Worm (Caenorhabditis elegans): ENCODE data around the gene ugt-67.

The ugt-67 gene

DNA sequence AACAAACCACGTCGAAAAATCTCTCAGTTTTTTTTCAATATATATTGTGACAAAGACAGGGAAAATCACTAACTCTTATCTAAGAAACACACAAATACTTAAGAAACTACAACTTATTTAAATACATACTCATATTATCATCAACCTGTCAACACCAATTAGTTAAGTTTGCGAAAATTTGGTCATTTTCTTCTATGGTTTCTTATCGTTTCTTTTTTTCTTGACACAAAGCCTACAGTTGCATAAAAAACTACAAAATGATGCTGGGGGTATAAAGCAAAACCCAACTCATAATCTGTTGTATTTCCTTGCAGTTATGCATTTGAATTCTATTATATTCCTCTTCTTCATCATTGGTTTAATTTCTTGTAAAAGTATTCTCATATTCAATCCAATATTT lies at the start of gene ugt-67:
Gene ugt-67, plus strand, starts transcription at position 301 of the 400 bp plus-strand sequence.
- no peak for TF ChIP-seq him-1 (tag; optimal IDR thresholded peaks at IDR 0.05)
- no peak for TF ChIP-seq W03F9.2 (tag; optimal IDR thresholded peaks at IDR 0.05)
- no peak for TF ChIP-seq dao-5 (tag; optimal IDR thresholded peaks at IDR 0.05)

DNA sequence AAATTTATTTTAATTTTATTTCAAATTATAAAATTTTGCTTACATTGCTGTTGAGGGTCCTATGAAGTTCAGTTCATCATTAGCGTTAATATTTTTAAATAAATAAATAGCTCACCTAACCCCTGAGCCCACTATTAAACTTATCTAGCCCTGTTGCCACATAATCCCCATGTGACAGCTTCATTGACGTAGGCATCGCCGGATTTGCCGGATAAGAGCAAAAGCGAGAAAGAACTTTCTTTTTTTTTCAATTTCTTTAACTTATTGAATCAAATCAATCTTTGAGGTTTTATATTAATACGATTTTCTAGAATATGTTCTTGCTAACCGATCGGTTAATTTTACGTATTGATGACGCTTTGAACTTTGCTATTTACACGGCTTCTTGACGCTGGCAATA lies 49.2 kb upstream of the ugt-67 start:
- no peak for TF ChIP-seq dao-5 (tag; optimal IDR thresholded peaks at IDR 0.05)
- TF ChIP-seq him-1 (tag; optimal IDR thresholded peaks at IDR 0.05), result no peak
- no peak for TF ChIP-seq W03F9.2 (tag; optimal IDR thresholded peaks at IDR 0.05)

DNA sequence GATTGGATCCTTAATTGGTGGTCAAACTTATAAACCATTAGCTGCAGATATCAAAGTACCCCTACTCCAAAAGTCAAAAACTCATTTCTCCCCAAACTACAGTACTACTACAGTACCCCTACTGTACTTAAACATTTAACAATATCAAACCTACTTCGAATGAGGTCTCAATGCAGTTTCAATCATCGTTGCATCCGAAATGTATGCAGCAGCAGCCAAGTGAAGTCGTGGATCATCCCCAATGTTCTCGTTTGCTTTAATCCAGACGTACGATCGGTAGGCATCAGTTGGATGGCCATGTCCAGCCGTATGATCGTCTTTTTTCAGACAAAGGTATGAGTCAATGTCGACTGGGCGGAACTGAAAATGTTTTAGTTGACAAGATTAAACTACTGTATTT lies 43.6 kb upstream of the ugt-67 start:
- no peak for TF ChIP-seq him-1 (tag; optimal IDR thresholded peaks at IDR 0.05)
- no peak for TF ChIP-seq W03F9.2 (tag; optimal IDR thresholded peaks at IDR 0.05)
- no peak for TF ChIP-seq dao-5 (tag; optimal IDR thresholded peaks at IDR 0.05)

ce11 chrV:4860525-4860924 lies 40.6 kb upstream of the ugt-67 start:
- TF ChIP-seq him-1 (tag; optimal IDR thresholded peaks at IDR 0.05) (no peak), dao-5 (tag; optimal IDR thresholded peaks at IDR 0.05) (no peak), W03F9.2 (tag; optimal IDR thresholded peaks at IDR 0.05) (no peak)

ce11 chrV:4862737-4863136 lies 38.4 kb upstream of the ugt-67 start, which contains the start of gene C37H5.13:
Gene C37H5.13, minus strand, starts transcription at chrV:4862965.
- TF ChIP-seq him-1 (tag; optimal IDR thresholded peaks at IDR 0.05) (no peak), W03F9.2 (tag; optimal IDR thresholded peaks at IDR 0.05) (no peak), dao-5 (tag; optimal IDR thresholded peaks at IDR 0.05) (no peak)

DNA sequence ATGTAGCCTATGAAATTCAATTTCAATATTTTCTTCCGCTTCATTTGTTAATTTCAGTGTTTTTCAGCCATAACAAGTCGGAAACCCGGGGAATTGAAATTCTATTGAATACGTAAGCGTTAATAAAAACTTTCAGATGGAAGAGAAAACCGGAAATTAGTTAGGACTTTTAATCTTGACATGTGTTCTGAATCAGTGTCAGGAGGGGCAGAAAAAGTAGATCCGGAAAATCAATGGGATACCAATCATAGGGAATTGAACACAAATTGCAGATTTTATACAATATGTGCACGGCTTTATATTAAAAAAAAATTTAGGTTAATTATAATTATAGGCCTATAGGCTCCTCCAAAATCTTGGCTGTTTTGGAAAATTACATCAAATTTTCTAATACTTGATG lies 36.8 kb upstream of the ugt-67 start:
- no peak for TF ChIP-seq dao-5 (tag; optimal IDR thresholded peaks at IDR 0.05)
- no peak for TF ChIP-seq him-1 (tag; optimal IDR thresholded peaks at IDR 0.05)
- TF ChIP-seq W03F9.2 (tag; optimal IDR thresholded peaks at IDR 0.05), result no peak

DNA sequence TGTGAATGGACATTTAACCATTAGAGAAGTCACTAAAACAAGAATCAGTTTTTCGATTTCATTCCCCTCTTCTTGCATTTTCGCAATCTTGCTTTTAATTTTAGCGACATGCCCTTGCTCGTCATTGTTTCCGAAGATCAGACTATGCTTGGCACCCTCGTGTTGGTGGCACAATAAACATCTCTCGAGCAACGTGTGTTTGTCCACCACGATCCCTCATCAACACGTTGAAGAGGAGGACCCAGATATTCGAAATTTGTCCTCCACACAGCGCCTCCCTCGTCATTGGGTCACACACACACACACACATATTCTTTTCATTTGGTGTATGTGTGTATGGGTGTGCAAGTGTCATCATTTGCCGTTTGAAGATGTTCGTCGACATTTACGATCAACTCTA lies 35.8 kb upstream of the ugt-67 start, which contains the start of gene srd-32:
Gene srd-32, plus strand, starts transcription at position 301 of the 400 bp plus-strand sequence.
- TF ChIP-seq him-1 (tag; optimal IDR thresholded peaks at IDR 0.05), result no peak

DNA sequence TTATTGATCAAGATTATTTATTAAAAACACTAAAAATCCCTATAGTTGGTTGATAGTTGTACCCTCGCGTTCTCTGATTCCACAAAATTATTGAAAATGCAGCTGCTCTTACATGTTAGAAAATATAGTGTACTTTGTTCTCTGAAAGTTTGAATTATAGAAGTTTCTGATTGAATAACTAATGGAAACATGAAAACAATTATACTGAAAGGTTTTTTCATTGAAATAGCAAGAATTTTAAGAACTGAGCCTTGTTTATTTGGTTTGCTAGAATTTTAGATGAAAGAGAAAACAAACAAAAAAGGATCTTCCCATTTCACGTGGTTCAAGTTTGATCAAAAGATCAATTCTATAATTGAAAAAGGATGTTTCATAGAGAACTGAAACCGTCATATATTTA lies 33.6 kb upstream of the ugt-67 start:
- TF ChIP-seq W03F9.2 (tag; optimal IDR thresholded peaks at IDR 0.05) (no peak), dao-5 (tag; optimal IDR thresholded peaks at IDR 0.05) (no peak), him-1 (tag; optimal IDR thresholded peaks at IDR 0.05) (no peak)

DNA sequence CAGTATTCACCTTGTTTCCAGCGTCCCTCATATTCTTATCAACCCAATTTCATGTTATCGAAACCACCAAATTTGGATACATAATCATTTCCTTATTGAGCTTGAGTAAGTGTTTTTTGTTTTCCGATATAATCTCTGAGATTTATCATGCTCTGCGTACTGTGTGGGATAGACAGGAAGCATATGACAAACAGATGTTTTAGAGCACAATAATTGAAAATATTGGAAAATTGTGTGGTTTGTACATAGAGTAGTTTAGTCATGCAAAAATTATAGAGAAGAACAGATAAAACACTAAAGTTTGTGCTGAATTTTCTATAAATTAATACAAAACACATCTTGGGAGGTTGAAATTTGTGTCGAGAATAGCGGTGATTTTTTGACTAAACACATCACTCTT lies 32.5 kb upstream of the ugt-67 start:
- no peak for TF ChIP-seq him-1 (tag; optimal IDR thresholded peaks at IDR 0.05)
- TF ChIP-seq W03F9.2 (tag; optimal IDR thresholded peaks at IDR 0.05), result no peak
- TF ChIP-seq dao-5 (tag; optimal IDR thresholded peaks at IDR 0.05), result no peak

ce11 chrV:4870627-4871026 lies 30.5 kb upstream of the ugt-67 start:
- no peak for TF ChIP-seq W03F9.2 (tag; optimal IDR thresholded peaks at IDR 0.05)

ce11 chrV:4871992-4872391 lies 29.2 kb upstream of the ugt-67 start, which contains the start of gene srd-33:
Gene srd-33, plus strand, starts transcription at chrV:4872292.
- no peak for TF ChIP-seq him-1 (tag; optimal IDR thresholded peaks at IDR 0.05)
- TF ChIP-seq dao-5 (tag; optimal IDR thresholded peaks at IDR 0.05), result no peak
- TF ChIP-seq W03F9.2 (tag; optimal IDR thresholded peaks at IDR 0.05), result no peak

DNA sequence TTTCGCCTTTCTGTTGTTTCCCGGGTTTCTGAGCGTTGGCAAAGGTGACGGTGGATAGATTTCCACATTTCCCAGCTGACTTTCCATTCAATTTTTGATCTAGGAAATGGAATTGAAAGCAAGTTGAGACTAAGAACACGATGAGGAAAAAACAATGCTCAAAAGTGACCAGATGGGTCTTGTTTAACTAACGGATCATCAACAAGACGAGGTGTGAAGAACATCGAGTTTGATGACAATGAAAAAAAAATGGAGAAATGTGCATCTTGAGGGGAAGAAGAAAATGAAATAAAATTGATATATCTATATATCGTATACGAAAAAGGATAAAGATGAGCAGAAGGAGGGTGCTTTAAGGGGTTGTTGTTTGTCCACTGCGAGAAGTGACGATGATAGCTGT lies 23.6 kb upstream of the ugt-67 start, which contains the start of gene T19H12.6:
Gene T19H12.6, minus strand, starts transcription at position 101 of the 400 bp plus-strand sequence.
- TF ChIP-seq dao-5 (tag; optimal IDR thresholded peaks at IDR 0.05) (no peak), W03F9.2 (tag; optimal IDR thresholded peaks at IDR 0.05) (no peak), him-1 (tag; optimal IDR thresholded peaks at IDR 0.05) (no peak)

- no peak for TF ChIP-seq dao-5 (tag; optimal IDR thresholded peaks at IDR 0.05)
- no peak for TF ChIP-seq W03F9.2 (tag; optimal IDR thresholded peaks at IDR 0.05)
- no peak for TF ChIP-seq him-1 (tag; optimal IDR thresholded peaks at IDR 0.05)
Observed at ce11 chrV:4879251-4879650, 21.9 kb upstream of the ugt-67 start, which contains the start of gene T19H12.15. Gene T19H12.15, minus strand, starts transcription at chrV:4879351.

DNA sequence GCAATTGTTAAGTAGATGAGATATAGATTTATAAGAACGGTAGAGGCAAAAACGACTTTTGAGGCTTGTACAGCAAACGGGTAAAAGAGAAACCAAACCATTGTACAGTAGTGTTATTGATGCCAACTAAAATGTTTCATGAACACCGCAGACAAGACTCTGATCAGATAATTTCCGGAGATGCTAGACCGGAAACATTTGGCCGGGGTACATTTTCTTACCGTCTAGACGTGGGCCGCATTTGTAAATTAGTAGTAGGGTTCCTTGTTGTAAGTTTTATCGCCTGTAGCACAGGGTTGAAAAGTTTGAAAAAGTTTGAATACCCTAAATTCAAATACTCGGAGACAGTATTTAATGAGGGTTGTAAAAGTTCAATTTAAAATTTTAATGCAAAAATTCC lies 19.8 kb upstream of the ugt-67 start, which contains the start of gene str-32:
Gene str-32, minus strand, starts transcription at position 101 of the 400 bp plus-strand sequence.
- TF ChIP-seq W03F9.2 (tag; optimal IDR thresholded peaks at IDR 0.05) (no peak), him-1 (tag; optimal IDR thresholded peaks at IDR 0.05) (no peak), dao-5 (tag; optimal IDR thresholded peaks at IDR 0.05) (no peak)

ce11 chrV:4884490-4884889 lies 16.7 kb upstream of the ugt-67 start, which contains the start of gene T19H12.12:
Gene T19H12.12, plus strand, starts transcription at chrV:4884790.
- no peak for TF ChIP-seq dao-5 (tag; optimal IDR thresholded peaks at IDR 0.05)
- no peak for TF ChIP-seq him-1 (tag; optimal IDR thresholded peaks at IDR 0.05)
- no peak for TF ChIP-seq W03F9.2 (tag; optimal IDR thresholded peaks at IDR 0.05)
